Worm (Caenorhabditis elegans): ENCODE data around the gene F36G9.7.

- TF ChIP-seq nhr-12 (tag; optimal IDR thresholded peaks at IDR 0.05) (no peak), ham-2 (GFP tag; optimal IDR thresholded peaks at IDR 0.05) (no peak), ztf-11 (tag; optimal IDR thresholded peaks at IDR 0.05) (no peak), snpc-4 (tag; optimal IDR thresholded peaks at IDR 0.05) (no peak), nhr-76 (tag; optimal IDR thresholded peaks at IDR 0.05) (no peak), ceh-39 (tag; optimal IDR thresholded peaks at IDR 0.05) (no peak), bed-3 (GFP tag; optimal IDR thresholded peaks at IDR 0.05) (no peak), unc-62 (GFP tag; optimal IDR thresholded peaks at IDR 0.05) (no peak), mab-5 (tag; optimal IDR thresholded peaks at IDR 0.05) (no peak), sem-2 (GFP tag; optimal IDR thresholded peaks at IDR 0.05) (no peak)
Observed at ce11 chrV:15975845-15976244, 6.3 kb upstream of the F36G9.7 start, which contains the start of gene clec-232.
